Worm (Caenorhabditis elegans): ENCODE data around the gene ced-11.

DNA sequence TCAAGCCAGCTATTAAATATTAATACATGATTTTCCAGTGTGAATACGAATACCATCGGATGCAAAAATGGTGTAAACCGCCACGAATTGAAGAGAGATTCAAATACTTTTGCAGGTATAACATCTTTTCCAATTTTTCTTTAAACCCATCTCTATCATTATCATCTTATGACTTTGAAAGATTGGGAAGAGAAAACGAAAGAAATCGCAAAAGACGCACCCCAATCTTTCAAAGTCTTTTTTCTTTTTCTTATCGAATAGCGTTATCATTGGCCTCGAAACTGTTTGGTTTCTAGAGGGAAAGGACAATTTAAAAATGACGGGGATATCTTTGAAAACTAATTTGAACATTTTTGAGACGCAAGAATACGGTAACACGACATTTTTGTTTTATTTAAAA, 13.7 kb upstream of the ced-11 start:
- no peak for TF ChIP-seq somi-1 (GFP tag; optimal IDR thresholded peaks at IDR 0.05)
- no peak for TF ChIP-seq nhr-179 (tag; optimal IDR thresholded peaks at IDR 0.05)
- no peak for TF ChIP-seq F37B4.10 (GFP tag; IDR thresholded peaks at IDR 0.05)
- no peak for TF ChIP-seq unc-62 (GFP tag; optimal IDR thresholded peaks at IDR 0.05)
- TF ChIP-seq atf-7 (tag; optimal IDR thresholded peaks at IDR 0.05), result no peak
- TF ChIP-seq lag-1 (GFP tag; IDR thresholded peaks at IDR 0.05), result no peak
- TF ChIP-seq lin-54 (GFP tag; optimal IDR thresholded peaks at IDR 0.05), result no peak
- no peak for TF ChIP-seq F52B5.7 (tag; optimal IDR thresholded peaks at IDR 0.05)
- TF ChIP-seq F39B2.1 (GFP tag; IDR thresholded peaks at IDR 0.05), result no peak
- TF ChIP-seq unc-130 (GFP tag; optimal IDR thresholded peaks at IDR 0.05), result no peak
- no peak for TF ChIP-seq dpl-1 (GFP tag; optimal IDR thresholded peaks at IDR 0.05)
- TF ChIP-seq aptf-3 (GFP tag; IDR thresholded peaks at IDR 0.05), result no peak
- TF ChIP-seq sdz-38 (tag; optimal IDR thresholded peaks at IDR 0.05), result no peak
- TF ChIP-seq nfya-2 (GFP tag; IDR thresholded peaks at IDR 0.05), result no peak
